Worm (Caenorhabditis elegans): ENCODE data around the gene srw-67.

The srw-67 gene

DNA sequence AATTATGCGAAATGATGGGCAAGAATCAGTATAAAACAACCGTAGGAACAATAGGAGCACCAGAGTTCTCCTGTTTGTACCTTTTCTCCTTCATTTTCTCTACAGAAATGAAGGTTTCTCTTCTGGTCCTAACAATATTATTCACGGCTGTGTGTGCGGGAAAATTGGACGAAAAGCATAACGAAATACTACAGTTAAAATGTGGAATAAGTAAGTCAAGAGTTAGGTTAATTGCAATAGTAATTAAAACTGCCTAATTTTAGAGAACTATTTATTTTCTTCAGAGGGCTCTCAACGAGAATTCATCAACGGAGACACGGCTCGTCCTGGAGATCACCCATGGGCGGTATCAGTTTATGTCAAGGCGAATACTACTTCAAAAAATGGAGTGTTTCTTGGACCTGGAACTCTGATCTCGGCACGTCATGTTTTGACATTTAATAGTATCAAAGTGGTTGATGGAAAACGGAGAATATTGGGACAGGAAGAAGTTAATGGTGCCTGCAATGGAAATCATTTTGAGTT, 31.9 kb downstream of the srw-67 start, which contains the start of gene try-12:
try-12 (plus strand) TSS at position 51 of the 525 bp plus-strand sequence.
- TF ChIP-seq efl-1 (optimal IDR thresholded peaks at IDR 0.05) (no peak), efl-1 (GFP tag; optimal IDR thresholded peaks at IDR 0.05 in 1 of 2) (peak in 1 of 2 experiments; percentile 58), ztf-11 (tag; optimal IDR thresholded peaks at IDR 0.05) (no peak), lir-3 (tag; optimal IDR thresholded peaks at IDR 0.05; ENCODE audit: poor library complexity) (no peak)

DNA sequence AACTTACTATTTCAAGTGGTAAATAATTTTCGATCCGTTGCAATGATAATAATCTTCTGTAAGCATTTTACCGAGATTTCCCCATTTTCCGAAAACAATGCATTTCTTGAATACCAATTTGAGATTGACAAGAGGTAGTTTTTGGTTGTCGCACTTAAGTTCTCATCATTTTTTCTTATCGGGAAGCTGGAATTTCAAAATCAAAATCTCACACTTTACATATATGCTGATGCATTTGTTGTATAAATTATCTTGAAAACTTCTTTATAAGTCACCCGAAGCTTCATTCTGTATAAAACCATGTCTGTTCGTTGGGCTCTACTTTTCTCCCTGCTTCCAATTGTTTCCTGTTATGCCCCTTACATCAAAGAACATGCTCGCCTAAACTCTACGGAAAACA, 34.0 kb downstream of the srw-67 start, which contains the start of gene try-11:
try-11 (plus strand) TSS at position 301 of the 400 bp plus-strand sequence.
- no peak for TF ChIP-seq nhr-28 (tag; optimal IDR thresholded peaks at IDR 0.05)
- TF ChIP-seq efl-1 (optimal IDR thresholded peaks at IDR 0.05) = no peak
- peak in 1 of 2 experiments; percentile 24 for TF ChIP-seq efl-1 (GFP tag; optimal IDR thresholded peaks at IDR 0.05 in 1 of 2)

DNA sequence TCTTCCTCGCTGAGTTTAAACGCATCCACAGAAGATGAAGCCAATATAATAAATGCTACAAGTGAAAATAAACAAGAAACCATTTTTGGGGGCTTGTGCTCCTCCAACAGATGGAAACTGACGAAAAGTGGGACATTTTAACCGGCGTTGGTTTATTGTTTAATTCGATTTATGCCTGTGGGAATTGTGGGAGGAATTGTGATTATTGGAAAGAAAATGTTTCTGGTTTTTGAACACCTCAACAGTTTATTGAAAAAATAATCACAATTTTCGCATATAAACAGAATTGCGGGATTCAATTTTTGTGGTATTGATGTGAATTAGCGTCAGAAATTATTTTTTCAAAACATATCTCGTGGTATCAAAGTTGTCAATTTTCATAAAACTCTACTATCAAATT, 36.8 kb downstream of the srw-67 start, which contains the start of gene try-8:
try-8 (minus strand) TSS at position 101 of the 400 bp plus-strand sequence.
- no peak for TF ChIP-seq lin-15B (tag; optimal IDR thresholded peaks at IDR 0.05)
- TF ChIP-seq elt-2 (tag; optimal IDR thresholded peaks at IDR 0.05) = no peak
- no peak for TF ChIP-seq lin-14 (GFP tag; optimal IDR thresholded peaks at IDR 0.05)
- no peak for TF ChIP-seq nhr-20 (tag; optimal IDR thresholded peaks at IDR 0.05)
- no peak for TF ChIP-seq nhr-77 (tag; optimal IDR thresholded peaks at IDR 0.05)
- no peak for TF ChIP-seq tbx-2 (tag; optimal IDR thresholded peaks at IDR 0.05)
- TF ChIP-seq nhr-85 (tag) = no peak
- no peak for TF ChIP-seq aly-2 (tag; optimal IDR thresholded peaks at IDR 0.05)
- TF ChIP-seq hlh-17 (GFP tag; optimal IDR thresholded peaks at IDR 0.05; ENCODE audit: borderline replicate concordance) = no peak
- TF ChIP-seq sup-37 (GFP tag; optimal IDR thresholded peaks at IDR 0.05) = no peak
- TF ChIP-seq unc-98 (GFP tag; IDR thresholded peaks at IDR 0.05) = no peak
- no peak for TF ChIP-seq fkh-8 (tag; optimal IDR thresholded peaks at IDR 0.05)
- no peak for TF ChIP-seq ceh-63 (GFP tag; optimal IDR thresholded peaks at IDR 0.05)
- no peak for TF ChIP-seq snu-23 (GFP tag; optimal IDR thresholded peaks at IDR 0.05)
- TF ChIP-seq dsc-1 (tag; optimal IDR thresholded peaks at IDR 0.05) = no peak
- no peak for TF ChIP-seq nhr-11 (tag; optimal IDR thresholded peaks at IDR 0.05)
- no peak for TF ChIP-seq C34B4.2 (tag; optimal IDR thresholded peaks at IDR 0.05)
- no peak for TF ChIP-seq alr-1 (tag; optimal IDR thresholded peaks at IDR 0.05; ENCODE audit: borderline replicate concordance)

ce11 chrV:7455008-7455407, 37.5 kb downstream of the srw-67 start, which contains the start of gene F25E5.2:
F25E5.2 (plus strand) TSS chrV:7455308.
- TF ChIP-seq hlh-17 (GFP tag; optimal IDR thresholded peaks at IDR 0.05; ENCODE audit: borderline replicate concordance) (no peak), mdl-1 (tag; optimal IDR thresholded peaks at IDR 0.05) (no peak), fkh-4 (tag; optimal IDR thresholded peaks at IDR 0.05; ENCODE audit: borderline replicate concordance) (no peak), skn-1 (tag; optimal IDR thresholded peaks at IDR 0.05) (no peak), nhr-20 (tag; optimal IDR thresholded peaks at IDR 0.05) (no peak), nhr-85 (tag) (no peak), sptf-1 (tag; optimal IDR thresholded peaks at IDR 0.05) (no peak), ama-1 (optimal IDR thresholded peaks at IDR 0.05) (no peak), C04F5.9 (tag; optimal IDR thresholded peaks at IDR 0.05) (no peak), jun-1 (tag; optimal IDR thresholded peaks at IDR 0.05) (no peak), hlh-4 (tag; optimal IDR thresholded peaks at IDR 0.05) (no peak), Y116A8C.19 (tag; optimal IDR thresholded peaks at IDR 0.05; ENCODE audit: borderline replicate concordance) (no peak), aha-1 (tag; optimal IDR thresholded peaks at IDR 0.05) (no peak), lsy-2 (tag; optimal IDR thresholded peaks at IDR 0.05) (no peak), zag-1 (tag; optimal IDR thresholded peaks at IDR 0.05) (no peak), swsn-7 (tag; optimal IDR thresholded peaks at IDR 0.05) (no peak), sup-37 (GFP tag; optimal IDR thresholded peaks at IDR 0.05) (no peak)

Data from whole organism, L1 larva.